Fruit fly (Drosophila melanogaster) whole organism, embryonic: ENCODE data around the gene PsGEF.

Source experiments
- B-H2 ChIP-seq: fragments of 200-800 bp; sonication (Bioruptor generic); optimal IDR thresholded peaks from 2 replicates; lab custom pipeline; 2018; ENCODE audit warnings: missing biosample characterization, mild to moderate bottlenecking, missing genetic modification characterization
- CG10274 ChIP-seq: fragments of 200-800 bp; sonication (Bioruptor generic); optimal IDR thresholded peaks from 3 replicates; lab custom pipeline; 2017; ENCODE audit warnings: missing biosample characterization, mild to moderate bottlenecking, missing genetic modification characterization
- CG11247 ChIP-seq: fragments of 200-800 bp; sonication (Bioruptor generic); IDR thresholded peaks from 2 replicates; pipeline ENCODE4 v1.3.6; 2022; ENCODE audit warnings: missing biosample characterization, missing genetic modification characterization
- CG12391 ChIP-seq: fragments of 200-800 bp; sonication (Bioruptor generic); optimal IDR thresholded peaks from 3 replicates; lab custom pipeline; 2018; ENCODE audit warnings: missing biosample characterization, mild to moderate bottlenecking, missing genetic modification characterization, moderate library complexity
- CG12744 ChIP-seq: fragments of 200-800 bp; sonication (Bioruptor generic); optimal IDR thresholded peaks from 2 replicates; lab custom pipeline; 2016; ENCODE audit warnings: missing biosample characterization, missing genetic modification characterization
- CG14710 ChIP-seq: fragments of 200-800 bp; sonication (Bioruptor generic); optimal IDR thresholded peaks from 3 replicates; lab custom pipeline; 2019; ENCODE audit warnings: missing biosample characterization, mild to moderate bottlenecking, missing genetic modification characterization, moderate library complexity
- CG16779 ChIP-seq: fragments of 200-800 bp; sonication (Bioruptor generic); IDR thresholded peaks from 2 replicates; pipeline ENCODE4 v1.3.6; 2022; ENCODE audit warnings: missing biosample characterization, missing genetic modification characterization
- CG2712 ChIP-seq: fragments of 200-800 bp; optimal IDR thresholded peaks from 3 replicates; lab custom pipeline; 2019; ENCODE audit warnings: missing biosample characterization, mild to moderate bottlenecking, missing genetic modification characterization, moderate library complexity
- CG2875 ChIP-seq: fragments of 200-800 bp; sonication (Bioruptor generic); optimal IDR thresholded peaks from 2 replicates; lab custom pipeline; 2017; ENCODE audit warnings: missing biosample characterization, mild to moderate bottlenecking, missing genetic modification characterization, missing genetic modification reagents
- CG30403 ChIP-seq: fragments of 200-800 bp; sonication (Bioruptor generic); optimal IDR thresholded peaks from 3 replicates; lab custom pipeline; 2016; ENCODE audit warnings: missing biosample characterization, missing genetic modification characterization
- CG34224 ChIP-seq: fragments of 200-800 bp; sonication (Bioruptor generic); IDR thresholded peaks from 3 replicates; pipeline ENCODE4 v1.3.6; 2022; ENCODE audit warnings: missing biosample characterization, missing genetic modification characterization; ENCODE audit not compliant: partially characterized antibody
- CG3838 ChIP-seq: fragments of 200-800 bp; sonication (Bioruptor generic); optimal IDR thresholded peaks from 3 replicates; lab custom pipeline; 2016; ENCODE audit warnings: missing biosample characterization, missing genetic modification characterization
- CG43689 ChIP-seq: fragments of 200-800 bp; sonication (Bioruptor generic); IDR thresholded peaks from 2 replicates; pipeline ENCODE4 v1.3.6; 2022; ENCODE audit warnings: missing biosample characterization, missing genetic modification characterization
- CG5953 ChIP-seq: fragments of 200-800 bp; sonication (Bioruptor generic); IDR thresholded peaks from 2 replicates; pipeline ENCODE4 v1.3.6; 2022; ENCODE audit warnings: missing biosample characterization, missing genetic modification characterization
- CG6813 ChIP-seq: fragments of 200-800 bp; sonication (Bioruptor generic); optimal IDR thresholded peaks from 2 replicates; lab custom pipeline; 2017; ENCODE audit warnings: missing biosample characterization, missing genetic modification characterization, mild to moderate bottlenecking, moderate library complexity, missing genetic modification reagents
- CG7556 ChIP-seq: fragments of 200-800 bp; sonication (Bioruptor generic); optimal IDR thresholded peaks from 2 replicates; lab custom pipeline; 2017; ENCODE audit warnings: missing biosample characterization, mild to moderate bottlenecking, missing genetic modification characterization
- CG8765 ChIP-seq: fragments of 200-800 bp; sonication (Bioruptor generic); IDR thresholded peaks from 2 replicates; pipeline ENCODE4 v1.3.6; 2022; ENCODE audit warnings: missing biosample characterization, missing genetic modification characterization
- CG9876 ChIP-seq: fragments of 200-800 bp; sonication (Bioruptor generic); optimal IDR thresholded peaks from 2 replicates; lab custom pipeline; 2016; ENCODE audit warnings: missing biosample characterization, missing genetic modification characterization
- D19B ChIP-seq: fragments of 200-800 bp; sonication (Bioruptor generic); optimal IDR thresholded peaks from 2 replicates; lab custom pipeline; 2017; ENCODE audit warnings: missing biosample characterization, mild to moderate bottlenecking, missing genetic modification characterization
- Dbx ChIP-seq: fragments of 200-800 bp; sonication (Bioruptor generic); IDR thresholded peaks from 3 replicates; pipeline ENCODE4 v1.3.6; 2022; ENCODE audit warnings: missing biosample characterization, missing genetic modification characterization
- E2f1 ChIP-seq: fragments of 200-800 bp; sonication (Bioruptor generic); IDR thresholded peaks from 2 replicates; pipeline ENCODE4 v1.3.6; 2022; ENCODE audit warnings: missing biosample characterization, missing genetic modification characterization
- Ets97D ChIP-seq: fragments of 200-800 bp; sonication (Bioruptor generic); optimal IDR thresholded peaks from 3 replicates; lab custom pipeline; 2016; ENCODE audit warnings: missing biosample characterization, missing genetic modification characterization
- Fer2 ChIP-seq: fragments of 200-800 bp; sonication (Bioruptor generic); optimal IDR thresholded peaks from 2 replicates; lab custom pipeline; 2018; ENCODE audit warnings: missing biosample characterization, mild to moderate bottlenecking, missing genetic modification characterization, moderate library complexity
- GATAe ChIP-seq: fragments of 200-800 bp; sonication (Bioruptor generic); conservative IDR thresholded peaks from 2 replicates; pipeline ENCODE4 v1.3.6; 2022; ENCODE audit warnings: missing biosample characterization, missing genetic modification characterization
- Gsc ChIP-seq: fragments of 200-800 bp; sonication (Bioruptor generic); IDR thresholded peaks from 2 replicates; pipeline ENCODE4 v1.3.6; 2022; ENCODE audit warnings: missing biosample characterization, missing genetic modification characterization
- HHEX ChIP-seq: fragments of 200-800 bp; sonication (Bioruptor generic); optimal IDR thresholded peaks from 3 replicates; lab custom pipeline; 2017; ENCODE audit warnings: missing biosample characterization, mild to moderate bottlenecking, missing genetic modification characterization, missing genetic modification reagents
- Meics ChIP-seq: fragments of 200-800 bp; sonication (Bioruptor generic); optimal IDR thresholded peaks from 2 replicates; lab custom pipeline; 2017; ENCODE audit warnings: missing biosample characterization, mild to moderate bottlenecking, missing genetic modification characterization
- NC2β ChIP-seq: fragments of 200-800 bp; sonication (Bioruptor generic); optimal IDR thresholded peaks from 2 replicates; lab custom pipeline; 2016; ENCODE audit warnings: missing biosample characterization, missing genetic modification characterization
- Opbp ChIP-seq: fragments of 200-800 bp; sonication (Bioruptor generic); IDR thresholded peaks from 3 replicates; pipeline ENCODE4 v1.3.6; 2022; ENCODE audit warnings: missing biosample characterization, missing genetic modification characterization; ENCODE audit not compliant: partially characterized antibody
- Sry-β ChIP-seq: fragments of 200-800 bp; sonication (Bioruptor generic); optimal IDR thresholded peaks from 2 replicates; lab custom pipeline; 2018; ENCODE audit warnings: missing biosample characterization, mild to moderate bottlenecking, missing genetic modification characterization, moderate library complexity
- Taf1 ChIP-seq: fragments of 200-800 bp; sonication (Bioruptor generic); IDR thresholded peaks from 2 replicates; pipeline ENCODE4 v1.3.6; 2022; ENCODE audit warnings: missing biosample characterization, missing genetic modification characterization
- ara ChIP-seq: fragments of 200-800 bp; sonication (Bioruptor generic); IDR thresholded peaks from 2 replicates; pipeline ENCODE4 v1.3.6; 2022; ENCODE audit warnings: missing biosample characterization, missing genetic modification characterization
- bowl ChIP-seq: fragments of 200-800 bp; sonication (Bioruptor generic); IDR thresholded peaks from 2 replicates; pipeline ENCODE4 v1.3.6; 2022; ENCODE audit warnings: missing biosample characterization, missing genetic modification characterization
- cas ChIP-seq: fragments of 200-800 bp; sonication (Bioruptor generic); IDR thresholded peaks from 2 replicates; pipeline ENCODE4 v1.3.6; 2022; ENCODE audit warnings: missing biosample characterization, missing genetic modification characterization
- chif ChIP-seq, 2 experiments: fragments of 200-800 bp; sonication (Bioruptor generic); optimal IDR thresholded peaks; 3 replicates each; lab custom pipeline; 2016; ENCODE audit warnings: missing biosample characterization in 2 of 2, missing genetic modification characterization in 2 of 2
- cwo ChIP-seq: fragments of 200-800 bp; sonication (Bioruptor generic); optimal IDR thresholded peaks from 3 replicates; lab custom pipeline; 2017; ENCODE audit warnings: missing biosample characterization, missing genetic modification characterization, mild to moderate bottlenecking, moderate library complexity, missing genetic modification reagents
- dmrt11E ChIP-seq: fragments of 200-800 bp; sonication (Bioruptor generic); optimal IDR thresholded peaks from 3 replicates; lab custom pipeline; 2018; ENCODE audit warnings: missing biosample characterization, mild to moderate bottlenecking, missing genetic modification characterization, moderate library complexity
- fd3F ChIP-seq: fragments of 200-800 bp; sonication (Bioruptor generic); optimal IDR thresholded peaks from 2 replicates; lab custom pipeline; 2018; ENCODE audit warnings: missing biosample characterization, mild to moderate bottlenecking, missing genetic modification characterization, moderate library complexity
- gcm2 ChIP-seq: fragments of 200-800 bp; sonication (Bioruptor generic); optimal IDR thresholded peaks from 2 replicates; lab custom pipeline; 2016; ENCODE audit warnings: missing biosample characterization, missing genetic modification characterization
- gem ChIP-seq: fragments of 200-800 bp; sonication (Bioruptor generic); optimal IDR thresholded peaks from 2 replicates; lab custom pipeline; 2019; ENCODE audit warnings: missing biosample characterization, mild to moderate bottlenecking, missing genetic modification characterization, moderate library complexity
- lab ChIP-seq: fragments of 200-800 bp; sonication (Bioruptor generic); optimal IDR thresholded peaks from 3 replicates; lab custom pipeline; 2017; ENCODE audit warnings: missing biosample characterization, missing genetic modification characterization, mild to moderate bottlenecking, moderate library complexity, missing genetic modification reagents
- lola ChIP-seq, 3 experiments: fragments of >200 bp in 2 of 3; fragments of 200-800 bp in 1 of 3; sonication (Bioruptor generic) in 1 of 3; optimal IDR thresholded peaks; 2 replicates each; lab custom pipeline; 2017 to 2019; ENCODE audit warnings: missing biosample characterization in 3 of 3, missing genetic modification characterization in 3 of 3, mild to moderate bottlenecking in 1 of 3, moderate library complexity in 1 of 3
- pita ChIP-seq: fragments of 200-800 bp; sonication (Bioruptor generic); optimal IDR thresholded peaks from 2 replicates; lab custom pipeline; 2017; ENCODE audit warnings: missing biosample characterization, mild to moderate bottlenecking, missing genetic modification characterization
- pum ChIP-seq: fragments of 200-800 bp; sonication (Bioruptor generic); optimal IDR thresholded peaks from 2 replicates; lab custom pipeline; 2016; ENCODE audit warnings: missing biosample characterization, missing genetic modification characterization
- rib ChIP-seq: fragments of 200-800 bp; sonication (Bioruptor generic); IDR thresholded peaks from 2 replicates; pipeline ENCODE4 v1.3.6; 2022; ENCODE audit warnings: missing biosample characterization, missing genetic modification characterization
- run ChIP-seq: fragments of 200-800 bp; sonication (Bioruptor generic); optimal IDR thresholded peaks from 3 replicates; lab custom pipeline; 2018; ENCODE audit warnings: missing biosample characterization, mild to moderate bottlenecking, missing genetic modification characterization
- schlank ChIP-seq: fragments of 200-800 bp; sonication (Bioruptor generic); optimal IDR thresholded peaks from 2 replicates; lab custom pipeline; 2018; ENCODE audit warnings: missing biosample characterization, mild to moderate bottlenecking, missing genetic modification characterization
- tio ChIP-seq: fragments of 200-800 bp; sonication (Bioruptor generic); optimal IDR thresholded peaks from 2 replicates; lab custom pipeline; 2017; ENCODE audit warnings: missing biosample characterization, missing genetic modification characterization, inconsistent platforms
- tna ChIP-seq: fragments of 200-800 bp; sonication (Bioruptor generic); IDR thresholded peaks from 2 replicates; pipeline ENCODE4 v1.3.6; 2022; ENCODE audit warnings: missing biosample characterization, missing genetic modification characterization; ENCODE audit not compliant: partially characterized antibody
- zen2 ChIP-seq: fragments of 200-800 bp; sonication (Bioruptor generic); IDR thresholded peaks from 3 replicates; pipeline ENCODE4 v1.3.6; 2022; ENCODE audit warnings: missing biosample characterization, missing genetic modification characterization; ENCODE audit not compliant: partially characterized antibody

Gene PsGEF

DNA sequence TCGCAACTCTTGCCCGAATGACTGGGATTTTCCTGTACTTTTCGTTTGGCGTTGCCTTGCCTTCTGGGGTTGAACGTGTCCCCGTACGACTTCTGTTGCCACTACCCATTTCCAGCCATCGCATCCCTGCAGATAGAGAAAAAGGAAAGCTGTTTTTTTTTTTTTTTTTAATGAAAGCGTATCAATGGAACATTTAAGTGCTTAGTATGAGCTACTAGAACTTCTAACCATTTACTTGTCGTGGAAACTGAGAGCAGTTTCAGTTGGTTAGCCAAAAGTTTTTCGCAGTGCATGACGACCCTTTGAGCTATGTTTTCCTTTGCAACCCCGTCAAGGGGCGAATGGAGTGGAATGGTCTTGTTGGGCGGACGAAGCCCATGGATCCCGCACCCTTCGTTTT lies 58.2 kb downstream of the PsGEF start (continued):
- peak; percentile 66 for TF ChIP-seq CG11247 (GFP tag; lab: Robert Waterston, UW)
- peak; percentile 75 for TF ChIP-seq CG5953 (GFP tag; lab: Robert Waterston, UW)
- peak; percentile 44 for TF ChIP-seq CG12744
- TF ChIP-seq CG10274, result no peak
- TF ChIP-seq CG6813, result peak; percentile 33
- no peak for TF ChIP-seq zen2 (GFP tag; lab: Robert Waterston, UW)
- TF ChIP-seq Dbx (GFP tag; lab: Robert Waterston, UW), result peak; percentile 62; the same call in 1 of the 3 replicates
- peak; percentile 68 for TF ChIP-seq pum (GFP tag; lab: Kevin White, UChicago)
- no peak for TF ChIP-seq schlank (tag; lab: Kevin White, UChicago)
- peak; percentile 83 for TF ChIP-seq CG30403
- TF ChIP-seq lola (GFP tag; optimal IDR thresholded peaks at IDR 0.05; lab: Kevin White, UChicago), result peak in 1 of 3 experiments; percentile 54
- no peak for TF ChIP-seq Taf1 (GFP tag; lab: Robert Waterston, UW)
- TF ChIP-seq tio, result peak; percentile 75
- no peak for TF ChIP-seq pita (GFP tag; lab: Kevin White, UChicago)
- peak; percentile 73 for TF ChIP-seq CG9876 (GFP tag; lab: Kevin White, UChicago)
- TF ChIP-seq ara (GFP tag; lab: Robert Waterston, UW), result peak; percentile 62; the same call in 1 of the 2 replicates
- no peak for TF ChIP-seq CG16779 (GFP tag; lab: Robert Waterston, UW)
- TF ChIP-seq Meics (GFP tag; lab: Kevin White, UChicago), result peak; percentile 48
- TF ChIP-seq HHEX (GFP tag; lab: Kevin White, UChicago), result peak; percentile 41
- peak; percentile 42 for TF ChIP-seq Ets97D (GFP tag; lab: Kevin White, UChicago)
- no peak for TF ChIP-seq run
- TF ChIP-seq CG14710, result peak; percentile 24
- TF ChIP-seq cwo, result peak; percentile 62
- peak; percentile 2 for TF ChIP-seq Fer2
- no peak for TF ChIP-seq cas (GFP tag; lab: Robert Waterston, UW)
- 0 out of 2 replicates have a peak, but pooled peaks have one; percentile 38 for TF ChIP-seq CG43689
- TF ChIP-seq CG3838 (GFP tag; lab: Kevin White, UChicago), result no peak
- TF ChIP-seq CG2875, result peak; percentile 62
- TF ChIP-seq D19B (GFP tag; lab: Kevin White, UChicago), result peak; percentile 0
- no peak for TF ChIP-seq B-H2 (GFP tag; lab: Kevin White, UChicago)
- no peak for TF ChIP-seq E2f1 (GFP tag; lab: Robert Waterston, UW)
- TF ChIP-seq NC2β (GFP tag; lab: Kevin White, UChicago), result peak; percentile 80
- no peak for TF ChIP-seq tna (GFP tag; lab: Robert Waterston, UW)
- no peak for TF ChIP-seq rib (GFP tag; lab: Robert Waterston, UW)
- TF ChIP-seq gcm2 (GFP tag; lab: Kevin White, UChicago), result peak; percentile 59
- TF ChIP-seq GATAe (GFP tag; lab: Robert Waterston, UW), result no peak; the same call in 1 of the 2 replicates
- TF ChIP-seq CG12391 (tag; lab: Kevin White, UChicago), result peak; percentile 80
- no peak for TF ChIP-seq CG34224 (GFP tag; lab: Robert Waterston, UW)
- no peak for TF ChIP-seq Sry-β (GFP tag; lab: Kevin White, UChicago)
- peak; percentile 82 for TF ChIP-seq CG2712 (tag; lab: Kevin White, UChicago)
- peak; percentile 80 to 87 for TF ChIP-seq chif (GFP tag; optimal IDR thresholded peaks at IDR 0.05; lab: Kevin White, UChicago)
- TF ChIP-seq CG8765 (GFP tag; lab: Robert Waterston, UW), result peak; percentile 62
- TF ChIP-seq dmrt11E (tag; lab: Kevin White, UChicago), result peak; percentile 76
- peak; percentile 83 for TF ChIP-seq CG7556 (GFP tag; lab: Kevin White, UChicago)
- no peak for TF ChIP-seq Opbp
- TF ChIP-seq gem (tag; lab: Kevin White, UChicago), result peak; percentile 81
- TF ChIP-seq fd3F (GFP tag; lab: Kevin White, UChicago), result peak; percentile 43
- peak; percentile 84 for TF ChIP-seq lab (GFP tag; lab: Kevin White, UChicago)
- TF ChIP-seq Gsc (GFP tag; lab: Robert Waterston, UW), result peak; percentile 39; the same call in 1 of the 2 replicates
- TF ChIP-seq bowl (GFP tag; lab: Robert Waterston, UW), result no peak
